Worm (Caenorhabditis elegans): ENCODE measurements around the gene M199.134.

M199.134 gene

ce11 chrIV:15103224-15103679, 9.8 kb downstream of the M199.134 start, which contains the start of gene srt-44:
Gene srt-44, plus strand, starts transcription at chrIV:15103629.
- no peak for TF ChIP-seq elt-1 (tag; optimal IDR thresholded peaks at IDR 0.05)
- no peak for TF ChIP-seq nhr-28 (tag; optimal IDR thresholded peaks at IDR 0.05)
- no peak for TF ChIP-seq egl-27 (tag; optimal IDR thresholded peaks at IDR 0.05)
- TF ChIP-seq pqm-1 (tag; optimal IDR thresholded peaks at IDR 0.05), result no peak
- TF ChIP-seq ama-1 (optimal IDR thresholded peaks at IDR 0.05), result no peak
- no peak for TF ChIP-seq ceh-16 (tag; optimal IDR thresholded peaks at IDR 0.05)
- no peak for TF ChIP-seq nhr-237 (tag; optimal IDR thresholded peaks at IDR 0.05)
- no peak for TF ChIP-seq snpc-4 (tag; optimal IDR thresholded peaks at IDR 0.05)

- no peak for TF ChIP-seq zag-1 (tag; optimal IDR thresholded peaks at IDR 0.05)
- no peak for TF ChIP-seq nhr-237 (tag; optimal IDR thresholded peaks at IDR 0.05)
- no peak for TF ChIP-seq nhr-25 (tag; optimal IDR thresholded peaks at IDR 0.05)
- no peak for TF ChIP-seq fos-1 (tag; optimal IDR thresholded peaks at IDR 0.05)
- no peak for TF ChIP-seq R02D3.7 (tag; optimal IDR thresholded peaks at IDR 0.05)
- no peak for TF ChIP-seq lin-15B (tag; optimal IDR thresholded peaks at IDR 0.05)
- TF ChIP-seq fkh-2 (tag; optimal IDR thresholded peaks at IDR 0.05), result no peak
- no peak for TF ChIP-seq nfya-1 (tag; optimal IDR thresholded peaks at IDR 0.05; ENCODE audit: insufficient read depth)
Observed at ce11 chrIV:15098294-15098693, 14.7 kb downstream of the M199.134 start, which contains the start of gene srt-49. Gene srt-49, minus strand, starts transcription at chrIV:15098394.

ce11 chrIV:15074392-15074791, 38.6 kb downstream of the M199.134 start, which contains the start of gene srt-50:
Gene srt-50, plus strand, starts transcription at chrIV:15074692.
- TF ChIP-seq nhr-11 (tag; optimal IDR thresholded peaks at IDR 0.05) (no peak), egl-27 (tag; optimal IDR thresholded peaks at IDR 0.05) (no peak), lsy-12 (tag; optimal IDR thresholded peaks at IDR 0.05) (no peak), pqm-1 (tag; optimal IDR thresholded peaks at IDR 0.05) (no peak), tbx-2 (tag; optimal IDR thresholded peaks at IDR 0.05) (no peak), elt-2 (tag; optimal IDR thresholded peaks at IDR 0.05) (no peak), R02D3.7 (tag; optimal IDR thresholded peaks at IDR 0.05) (no peak), unc-39 (tag; optimal IDR thresholded peaks at IDR 0.05) (no peak), nhr-28 (tag; optimal IDR thresholded peaks at IDR 0.05) (no peak), sea-2 (GFP tag; optimal IDR thresholded peaks at IDR 0.05) (no peak), ztf-4 (tag; optimal IDR thresholded peaks at IDR 0.05) (no peak), ztf-11 (tag; optimal IDR thresholded peaks at IDR 0.05) (no peak), nhr-43 (tag; optimal IDR thresholded peaks at IDR 0.05; ENCODE audit: poor library complexity, severe bottlenecking) (no peak), ZK546.5 (tag; optimal IDR thresholded peaks at IDR 0.05) (no peak), elt-3 (tag; optimal IDR thresholded peaks at IDR 0.05) (no peak), daf-12 (tag; optimal IDR thresholded peaks at IDR 0.05) (no peak), lin-39 (tag; optimal IDR thresholded peaks at IDR 0.05) (no peak)

ce11 chrIV:15068818-15069217, 44.2 kb downstream of the M199.134 start, which contains the start of gene srt-48:
Gene srt-48, minus strand, starts transcription at chrIV:15068918.
- no peak for TF ChIP-seq zag-1 (tag; optimal IDR thresholded peaks at IDR 0.05)
- no peak for TF ChIP-seq nhr-67 (tag; optimal IDR thresholded peaks at IDR 0.05)
- no peak for TF ChIP-seq lin-15B (tag; optimal IDR thresholded peaks at IDR 0.05)
- TF ChIP-seq ztf-11 (tag; optimal IDR thresholded peaks at IDR 0.05), result no peak
- no peak for TF ChIP-seq snpc-4 (tag; optimal IDR thresholded peaks at IDR 0.05)
- no peak for TF ChIP-seq nhr-23 (tag; optimal IDR thresholded peaks at IDR 0.05)
- TF ChIP-seq nhr-25 (tag; optimal IDR thresholded peaks at IDR 0.05), result no peak
- no peak for TF ChIP-seq fkh-10 (GFP tag; optimal IDR thresholded peaks at IDR 0.05)
- no peak for TF ChIP-seq jun-1 (tag; optimal IDR thresholded peaks at IDR 0.05)
- TF ChIP-seq tbx-2 (tag; optimal IDR thresholded peaks at IDR 0.05), result no peak
- no peak for TF ChIP-seq elt-3 (tag; optimal IDR thresholded peaks at IDR 0.05)

- TF ChIP-seq nhr-12 (tag; optimal IDR thresholded peaks at IDR 0.05) (no peak), unc-62 (GFP tag; optimal IDR thresholded peaks at IDR 0.05) (no peak), aly-2 (tag; optimal IDR thresholded peaks at IDR 0.05) (no peak), ZK546.5 (tag; optimal IDR thresholded peaks at IDR 0.05) (no peak), pha-4 (tag; optimal IDR thresholded peaks at IDR 0.05) (no peak), unc-39 (tag; optimal IDR thresholded peaks at IDR 0.05) (no peak), lin-15B (tag; optimal IDR thresholded peaks at IDR 0.05) (no peak), nhr-67 (tag; optimal IDR thresholded peaks at IDR 0.05) (no peak), elt-2 (tag; optimal IDR thresholded peaks at IDR 0.05) (no peak)
Observed at ce11 chrIV:15065653-15066052, 47.4 kb downstream of the M199.134 start, which contains the start of gene Y41E3.18. Gene Y41E3.18, minus strand, starts transcription at chrIV:15065753.
